Fruit fly (Drosophila melanogaster): ENCODE measurements around the gene Septin4.

DNA sequence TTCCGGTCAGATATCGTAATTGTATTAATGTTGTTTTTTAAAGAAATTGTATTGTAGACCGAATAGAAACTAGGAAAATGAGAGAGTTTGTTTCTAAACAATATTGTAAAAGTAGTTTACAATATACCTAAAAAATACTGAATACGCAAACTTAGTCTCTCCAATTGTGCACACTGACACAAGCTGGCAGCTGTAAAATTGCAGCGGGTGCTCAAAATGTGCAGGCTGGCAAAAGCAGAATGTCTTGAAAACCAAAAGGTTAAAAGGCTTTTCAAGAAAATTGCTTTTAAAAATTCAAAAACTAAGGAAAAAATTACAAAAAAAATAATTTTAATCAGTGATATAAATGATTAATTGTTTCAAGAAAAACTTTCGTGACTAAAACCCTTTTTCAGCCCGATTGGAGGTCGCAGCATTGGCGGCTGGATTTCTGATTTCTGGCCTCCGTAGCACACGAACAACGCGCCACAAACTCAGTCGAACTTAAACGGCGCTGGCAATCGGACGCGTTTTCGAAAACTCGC lies 747 bp upstream of the Septin4 start, which contains the start of gene CG4678:
- TF ChIP-seq psq (optimal IDR thresholded peaks at IDR 0.05), result no peak
- TF ChIP-seq insv (optimal IDR thresholded peaks at IDR 0.05), result no peak
- no peak for TF ChIP-seq h (optimal IDR thresholded peaks at IDR 0.05)

Measured in Kc167 (cell line).